Fruit fly (Drosophila melanogaster): ENCODE data around the gene CG5577.
A peak's percentile ranks its signal among the peaks of the same experiment; 100 is the strongest.

Gene CG5577

dm6 chr3L:17842892-17843703, 1.9 kb upstream of the CG5577 start, which contains the start of gene CG5567 (continued):
- peak; percentile 17 for TF ChIP-seq CG12769 (tag; optimal IDR thresholded peaks at IDR 0.05)
- no peak for TF ChIP-seq CG10979 (tag; optimal IDR thresholded peaks at IDR 0.05)
- TF ChIP-seq Xbp1 (GFP tag; optimal IDR thresholded peaks at IDR 0.05): peak; percentile 2
- TF ChIP-seq CG13894 (tag; optimal IDR thresholded peaks at IDR 0.05): peak; percentile 16
- 0 out of 2 replicates have a peak, but pooled peaks have one; percentile 20 for TF ChIP-seq CG14014 (GFP tag; IDR thresholded peaks at IDR 0.05)
- peak; percentile 34; the same call in 1 of the 2 replicates for TF ChIP-seq CG32532 (GFP tag; IDR thresholded peaks at IDR 0.05)
- TF ChIP-seq CG3281 (GFP tag; optimal IDR thresholded peaks at IDR 0.05): peak; percentile 18
- TF ChIP-seq bcd (GFP tag; optimal IDR thresholded peaks at IDR 0.05): peak; percentile 2
- TF ChIP-seq HLH4C (GFP tag; IDR thresholded peaks at IDR 0.05; ENCODE audit: partially characterized antibody): no peak
- peak; percentile 22 for TF ChIP-seq CG13775 (GFP tag; optimal IDR thresholded peaks at IDR 0.05)
- peak; percentile 88 for TF ChIP-seq E2f2 (GFP tag; IDR thresholded peaks at IDR 0.05)
- peak; percentile 82 for TF ChIP-seq sens (GFP tag)
- TF ChIP-seq jigr1 (GFP tag; IDR thresholded peaks at IDR 0.05): no peak
- TF ChIP-seq CG10147 (GFP tag; optimal IDR thresholded peaks at IDR 0.05): no peak
- peak; percentile 30 for TF ChIP-seq mam (GFP tag; optimal IDR thresholded peaks at IDR 0.05)
- peak; percentile 15 for TF ChIP-seq CG13424 (tag; optimal IDR thresholded peaks at IDR 0.05)
- no peak for TF ChIP-seq CG8089 (GFP tag; optimal IDR thresholded peaks at IDR 0.05)
- peak; percentile 87 for TF ChIP-seq Med (GFP tag)
- peak; percentile 14 for TF ChIP-seq CG12155 (GFP tag; optimal IDR thresholded peaks at IDR 0.05)
- TF ChIP-seq dpn (GFP tag; optimal IDR thresholded peaks at IDR 0.05): peak in 1 of 2 experiments; percentile 21
- peak; percentile 44; the same call in 1 of the 2 replicates for TF ChIP-seq Rfx (GFP tag; IDR thresholded peaks at IDR 0.05)

- TF ChIP-seq CG2889 (GFP tag; IDR thresholded peaks at IDR 0.05) (no peak), Dip3 (GFP tag; optimal IDR thresholded peaks at IDR 0.05) (no peak), tap (tag; optimal IDR thresholded peaks at IDR 0.05) (no peak), CG11695 (GFP tag; IDR thresholded peaks at IDR 0.05) (no peak), BtbVII (GFP tag; optimal IDR thresholded peaks at IDR 0.05) (no peak), CG16863 (GFP tag; optimal IDR thresholded peaks at IDR 0.05) (no peak), HmgZ (tag; optimal IDR thresholded peaks at IDR 0.05) (no peak), CG15011 (GFP tag; optimal IDR thresholded peaks at IDR 0.05) (no peak), Doc2 (GFP tag; IDR thresholded peaks at IDR 0.05) (no peak), lola (GFP tag; optimal IDR thresholded peaks at IDR 0.05) (no peak), Hsf (GFP tag; optimal IDR thresholded peaks at IDR 0.05) (no peak), bsh (GFP tag; optimal IDR thresholded peaks at IDR 0.05) (no peak), Hmr (GFP tag; optimal IDR thresholded peaks at IDR 0.05) (no peak), Gug (GFP tag; IDR thresholded peaks at IDR 0.05) (no peak)
These were observed 6.2 kb downstream of the CG5577 start, which contains the start of gene CG32189 for dm6 chr3L:17835074-17835473. TSS of gene CG32189 (minus strand) at chr3L:17835174.

- TF ChIP-seq CG32772 (GFP tag; IDR thresholded peaks at IDR 0.05) (no peak), inv (GFP tag; IDR thresholded peaks at IDR 0.05; ENCODE audit: partially characterized antibody) (no peak), CG8089 (GFP tag; optimal IDR thresholded peaks at IDR 0.05) (no peak), CG12071 (GFP tag; optimal IDR thresholded peaks at IDR 0.05) (no peak), ash1 (GFP tag; optimal IDR thresholded peaks at IDR 0.05) (no peak), Atf6 (GFP tag; IDR thresholded peaks at IDR 0.05) (no peak), CG33557 (GFP tag; optimal IDR thresholded peaks at IDR 0.05) (no peak), slp2 (GFP tag; optimal IDR thresholded peaks at IDR 0.05) (no peak)
These were observed 7.7 kb downstream of the CG5577 start, which contains the start of gene CG32188 for dm6 chr3L:17833525-17833924. TSS of gene CG32188 (minus strand) at chr3L:17833625.

All from whole organism, embryonic.